Worm (Caenorhabditis elegans): ENCODE data around the gene col-162.

col-162 gene

DNA sequence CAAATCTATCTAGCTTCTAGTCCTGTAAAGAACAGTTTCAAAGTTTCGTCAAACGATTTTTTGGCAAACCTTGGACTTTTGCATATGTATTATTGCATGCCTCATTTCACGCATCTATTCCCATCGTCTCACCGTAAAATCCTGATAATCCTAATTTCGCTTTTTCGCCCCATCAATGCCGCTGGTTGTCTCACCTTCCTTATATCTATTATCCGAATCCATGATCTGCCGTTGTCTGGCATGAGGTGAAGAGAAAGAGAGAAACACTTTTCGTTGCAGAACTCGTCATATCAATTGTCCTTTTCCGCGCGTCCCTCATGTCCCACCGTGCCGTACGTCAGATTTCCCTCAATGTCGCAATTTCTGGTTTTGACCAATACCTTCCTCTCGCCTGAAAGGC is 27.2 kb upstream of the col-162 start, which contains the start of gene cut-2:
Gene cut-2 (plus strand): TSS at position 365 of the 400 bp plus-strand sequence.
- TF ChIP-seq nhr-28 (tag; optimal IDR thresholded peaks at IDR 0.05): no peak
- peak; percentile 71 for TF ChIP-seq elt-1 (tag; optimal IDR thresholded peaks at IDR 0.05; ENCODE audit: borderline replicate concordance, insufficient read depth)
- peak; percentile 41 for TF ChIP-seq blmp-1 (tag; optimal IDR thresholded peaks at IDR 0.05)
- TF ChIP-seq M03D4.4 (tag; optimal IDR thresholded peaks at IDR 0.05): no peak

DNA sequence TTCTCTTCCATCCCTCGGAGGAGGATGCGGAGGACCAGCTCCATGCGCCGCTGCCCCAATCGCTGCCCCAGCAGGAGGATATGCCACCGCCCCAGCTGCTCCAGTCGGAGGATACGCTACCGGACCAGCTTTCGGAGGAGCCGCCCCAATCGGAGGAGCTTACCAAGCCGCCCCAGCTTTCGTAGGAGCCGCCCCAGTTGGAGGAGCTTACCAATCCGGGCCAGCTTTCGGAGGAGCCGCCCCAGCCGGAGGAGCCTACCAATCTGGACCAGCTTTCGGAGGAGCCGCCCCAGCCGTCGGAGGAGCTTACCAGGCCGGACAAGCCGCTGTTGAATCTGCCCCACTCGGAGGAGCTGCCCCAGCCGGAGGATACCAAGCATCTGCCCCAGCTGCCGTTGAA is 26.3 kb upstream of the col-162 start:
- TF ChIP-seq ceh-83 (GFP tag; optimal IDR thresholded peaks at IDR 0.05) (peak; percentile 31), ceh-43 (GFP tag; optimal IDR thresholded peaks at IDR 0.05) (peak; percentile 6), mep-1 (tag; optimal IDR thresholded peaks at IDR 0.05) (no peak)

- no peak for TF ChIP-seq nhr-12 (tag; optimal IDR thresholded peaks at IDR 0.05)
- TF ChIP-seq pha-4 (tag; optimal IDR thresholded peaks at IDR 0.05): no peak
- TF ChIP-seq ham-2 (GFP tag; optimal IDR thresholded peaks at IDR 0.05): no peak
- no peak for TF ChIP-seq sptf-1 (tag; optimal IDR thresholded peaks at IDR 0.05)
Measured at ce11 chrV:13416076-13416475, 25.7 kb upstream of the col-162 start.

- TF ChIP-seq unc-62 (GFP tag; optimal IDR thresholded peaks at IDR 0.05): no peak
- no peak for TF ChIP-seq unc-39 (tag; optimal IDR thresholded peaks at IDR 0.05)
- no peak for TF ChIP-seq cnd-1 (tag; optimal IDR thresholded peaks at IDR 0.05)
- TF ChIP-seq elt-3 (tag; optimal IDR thresholded peaks at IDR 0.05): no peak
- TF ChIP-seq unc-120 (tag; optimal IDR thresholded peaks at IDR 0.05; ENCODE audit: poor library complexity, severe bottlenecking): no peak
- no peak for TF ChIP-seq blmp-1 (tag; optimal IDR thresholded peaks at IDR 0.05)
- no peak for TF ChIP-seq zip-8 (tag; optimal IDR thresholded peaks at IDR 0.05)
- TF ChIP-seq drap-1 (GFP tag; optimal IDR thresholded peaks at IDR 0.05): no peak
- no peak for TF ChIP-seq ceh-43 (GFP tag; optimal IDR thresholded peaks at IDR 0.05)
- TF ChIP-seq nhr-76 (tag; optimal IDR thresholded peaks at IDR 0.05): no peak
- no peak for TF ChIP-seq nhr-2 (tag; optimal IDR thresholded peaks at IDR 0.05)
Measured at ce11 chrV:13417513-13417912, 24.2 kb upstream of the col-162 start, which contains the start of gene F53F1.6. TSS of gene F53F1.6 (minus strand) at chrV:13417613.

ce11 chrV:13420640-13421039 is 21.1 kb upstream of the col-162 start, which contains the start of gene srv-8:
TSS of gene srv-8 (minus strand) at chrV:13420740.
- TF ChIP-seq nhr-237 (tag; optimal IDR thresholded peaks at IDR 0.05): no peak
- TF ChIP-seq elt-3 (tag; optimal IDR thresholded peaks at IDR 0.05): no peak
- no peak for TF ChIP-seq ces-1 (GFP tag; optimal IDR thresholded peaks at IDR 0.05)
- no peak for TF ChIP-seq blmp-1 (tag; optimal IDR thresholded peaks at IDR 0.05)
- TF ChIP-seq ceh-83 (GFP tag; optimal IDR thresholded peaks at IDR 0.05): no peak
- TF ChIP-seq mab-5 (tag; optimal IDR thresholded peaks at IDR 0.05): no peak
- TF ChIP-seq lin-13 (tag; optimal IDR thresholded peaks at IDR 0.05): no peak
- TF ChIP-seq sptf-1 (tag; optimal IDR thresholded peaks at IDR 0.05): no peak
- no peak for TF ChIP-seq nhr-12 (tag; optimal IDR thresholded peaks at IDR 0.05)

- no peak for TF ChIP-seq unc-62 (GFP tag; optimal IDR thresholded peaks at IDR 0.05)
- no peak for TF ChIP-seq cnd-1 (tag; optimal IDR thresholded peaks at IDR 0.05)
- TF ChIP-seq mep-1 (tag; optimal IDR thresholded peaks at IDR 0.05): no peak
- TF ChIP-seq elt-1 (tag; optimal IDR thresholded peaks at IDR 0.05; ENCODE audit: borderline replicate concordance, insufficient read depth): no peak
- no peak for TF ChIP-seq zip-8 (tag; optimal IDR thresholded peaks at IDR 0.05)
- TF ChIP-seq unc-39 (tag; optimal IDR thresholded peaks at IDR 0.05): no peak
- no peak for TF ChIP-seq nhr-28 (tag; optimal IDR thresholded peaks at IDR 0.05)
- TF ChIP-seq pha-4 (tag; optimal IDR thresholded peaks at IDR 0.05): no peak
- TF ChIP-seq nhr-76 (tag; optimal IDR thresholded peaks at IDR 0.05): no peak
- no peak for TF ChIP-seq lin-32 (GFP tag; optimal IDR thresholded peaks at IDR 0.05)
- TF ChIP-seq elt-3 (tag; optimal IDR thresholded peaks at IDR 0.05): no peak
- no peak for TF ChIP-seq nhr-2 (tag; optimal IDR thresholded peaks at IDR 0.05)
- no peak for TF ChIP-seq ceh-83 (GFP tag; optimal IDR thresholded peaks at IDR 0.05)
- no peak for TF ChIP-seq lin-13 (tag; optimal IDR thresholded peaks at IDR 0.05)
- no peak for TF ChIP-seq sem-2 (GFP tag; optimal IDR thresholded peaks at IDR 0.05)
- no peak for TF ChIP-seq lsy-2 (tag; optimal IDR thresholded peaks at IDR 0.05)
- no peak for TF ChIP-seq drap-1 (GFP tag; optimal IDR thresholded peaks at IDR 0.05)
- TF ChIP-seq snpc-4 (tag; optimal IDR thresholded peaks at IDR 0.05): no peak
- no peak for TF ChIP-seq flh-1 (GFP tag; optimal IDR thresholded peaks at IDR 0.05)
- no peak for TF ChIP-seq mls-2 (tag; optimal IDR thresholded peaks at IDR 0.05)
Measured at ce11 chrV:13421697-13422096, 20.1 kb upstream of the col-162 start.

Data from whole organism, mixed stage, embryonic.